Worm (Caenorhabditis elegans) whole organism, young adult: ENCODE results near the gene col-186.

Experiments
- C06A6.2 ChIP-seq: fragments of 200-800 bp; sonication (Bioruptor generic); conservative IDR thresholded peaks from 2 replicates; pipeline ENCODE4 v1.3.6; 2022; ENCODE audit warnings: missing genetic modification characterization, missing compliant biosample characterization
- C17E4.6 ChIP-seq: fragments of 200-800 bp; sonication (Bioruptor generic); IDR thresholded peaks from 2 replicates; pipeline ENCODE4 v1.3.6; 2022; ENCODE audit warnings: missing genetic modification reagents, missing genetic modification characterization, missing compliant biosample characterization
- D2030.7 ChIP-seq: fragments of 200-800 bp; sonication (Bioruptor generic); IDR thresholded peaks from 2 replicates; pipeline ENCODE4 v1.3.6; 2022; ENCODE audit warnings: missing genetic modification reagents, missing genetic modification characterization, missing compliant biosample characterization
- K12H6.12 ChIP-seq: fragments of 200-800 bp; sonication (Bioruptor generic); optimal IDR thresholded peaks from 2 replicates; lab custom pipeline; 2018; ENCODE audit warnings: mild to moderate bottlenecking, missing genetic modification characterization, missing compliant biosample characterization
- T26A5.8 ChIP-seq: sonication (generic microtip); optimal IDR thresholded peaks from 2 replicates; lab custom pipeline; 2016; ENCODE audit warnings: missing genetic modification characterization, missing compliant biosample characterization
- Y53F4B.3 ChIP-seq: fragments of 200-800 bp; sonication (Bioruptor generic); IDR thresholded peaks from 2 replicates; pipeline ENCODE4 v1.3.6; 2022; ENCODE audit warnings: missing genetic modification reagents, missing genetic modification characterization, missing compliant biosample characterization
- Y56A3A.18 ChIP-seq: fragments of 200-800 bp; sonication (Bioruptor generic); IDR thresholded peaks from 2 replicates; pipeline ENCODE4 v1.3.6; 2022; ENCODE audit warnings: missing genetic modification reagents, missing genetic modification characterization, missing compliant biosample characterization
- Y67H2A.10 ChIP-seq: fragments of 200-800 bp; sonication (Bioruptor generic); conservative IDR thresholded peaks from 2 replicates; pipeline ENCODE4 v1.3.6; 2022; ENCODE audit warnings: missing genetic modification reagents, missing genetic modification characterization, missing compliant biosample characterization
- Y79H2A.3 ChIP-seq: fragments of 200-800 bp; sonication (Bioruptor generic); conservative IDR thresholded peaks from 2 replicates; pipeline ENCODE4 v1.3.6; 2022; ENCODE audit warnings: missing genetic modification reagents, missing genetic modification characterization, missing compliant biosample characterization
- Y95B8A.8 ChIP-seq: fragments of 200-800 bp; sonication (Bioruptor generic); IDR thresholded peaks from 2 replicates; pipeline ENCODE4 v1.3.6; 2022; ENCODE audit warnings: missing genetic modification reagents, missing genetic modification characterization, missing compliant biosample characterization
- ZK185.1 ChIP-seq: sonication (generic microtip); optimal IDR thresholded peaks from 2 replicates; lab custom pipeline; 2016; ENCODE audit warnings: mild to moderate bottlenecking, missing genetic modification characterization, missing compliant biosample characterization; ENCODE audit not compliant: poor library complexity, severe bottlenecking
- athp-1 ChIP-seq: sonication (generic microtip); optimal IDR thresholded peaks from 2 replicates; lab custom pipeline; 2017; ENCODE audit warnings: mild to moderate bottlenecking, missing genetic modification characterization, missing compliant biosample characterization
- attf-3 ChIP-seq: fragments of 200-800 bp; sonication (Bioruptor generic); conservative IDR thresholded peaks from 2 replicates; pipeline ENCODE4 v1.3.6; 2022; ENCODE audit warnings: missing genetic modification reagents, missing genetic modification characterization, missing compliant biosample characterization
- bed-1 ChIP-seq: fragments of 200-800 bp; sonication (Bioruptor generic); IDR thresholded peaks from 2 replicates; pipeline ENCODE4 v1.3.6; 2022; ENCODE audit warnings: missing genetic modification reagents, missing genetic modification characterization, missing compliant biosample characterization
- ceh-58 ChIP-seq: fragments of 200-800 bp; sonication (Bioruptor generic); IDR thresholded peaks from 2 replicates; pipeline ENCODE4 v1.3.6; 2022; ENCODE audit warnings: missing genetic modification characterization, missing compliant biosample characterization
- dox-1 ChIP-seq: fragments of 200-800 bp; sonication (Bioruptor generic); IDR thresholded peaks from 2 replicates; pipeline ENCODE4 v1.3.6; 2022; ENCODE audit warnings: missing genetic modification reagents, missing genetic modification characterization, missing compliant biosample characterization
- dpff-1 ChIP-seq: sonication (generic microtip); optimal IDR thresholded peaks from 2 replicates; lab custom pipeline; 2017; ENCODE audit warnings: mild to moderate bottlenecking, missing genetic modification characterization, missing compliant biosample characterization
- egl-18 ChIP-seq: fragments of 200-800 bp; sonication (Bioruptor generic); IDR thresholded peaks from 2 replicates; pipeline ENCODE4 v1.3.6; 2022; ENCODE audit warnings: missing genetic modification reagents, missing genetic modification characterization, missing compliant biosample characterization
- egrh-3 ChIP-seq: fragments of 200-800 bp; sonication (Bioruptor generic); IDR thresholded peaks from 2 replicates; pipeline ENCODE4 v1.3.6; 2022; ENCODE audit warnings: missing genetic modification reagents, missing genetic modification characterization, missing compliant biosample characterization
- fkh-3 ChIP-seq: sonication (generic microtip); optimal IDR thresholded peaks from 2 replicates; lab custom pipeline; 2016; ENCODE audit warnings: mild to moderate bottlenecking, missing genetic modification characterization, missing compliant biosample characterization
- hmg-1.2 ChIP-seq: fragments of 200-800 bp; sonication (Bioruptor generic); IDR thresholded peaks from 2 replicates; pipeline ENCODE4 v1.3.6; 2022; ENCODE audit warnings: missing genetic modification reagents, missing genetic modification characterization, missing compliant biosample characterization
- let-607 ChIP-seq, 2 experiments: fragments of 200-800 bp in 1 of 2; sonication (Bioruptor generic) in 1 of 2; sonication (generic microtip) in 1 of 2; optimal IDR thresholded peaks; 2 replicates each; lab custom pipeline; 2016 to 2018; ENCODE audit warnings: mild to moderate bottlenecking in 2 of 2, missing compliant biosample characterization in 2 of 2, missing genetic modification characterization in 2 of 2, moderate library complexity in 2 of 2, missing genotype in 1 of 2
- lin-35 ChIP-seq, 3 experiments: fragments of 150-350 bp in 2 of 3; sonication (generic microtip) in 1 of 3; optimal IDR thresholded peaks; 2 replicates each; lab custom pipeline; 2014 to 2018; ENCODE audit warnings: missing biosample characterization in 3 of 3, missing genetic modification characterization in 3 of 3, missing genetic modification reagents in 3 of 3
- madf-3 ChIP-seq: fragments of 200-800 bp; sonication (Bioruptor generic); IDR thresholded peaks from 2 replicates; pipeline ENCODE4 v1.3.6; 2022; ENCODE audit warnings: missing genetic modification reagents, missing genetic modification characterization, missing compliant biosample characterization
- mcd-1 ChIP-seq: fragments of 200-800 bp; sonication (Bioruptor generic); IDR thresholded peaks from 2 replicates; pipeline ENCODE4 v1.3.6; 2022; ENCODE audit warnings: missing genetic modification reagents, missing genetic modification characterization, missing compliant biosample characterization
- mes-4 ChIP-seq: sonication (generic microtip); optimal IDR thresholded peaks from 2 replicates; lab custom pipeline; 2016; ENCODE audit warnings: missing genotype, missing genetic modification characterization, missing compliant biosample characterization
- nhr-80 ChIP-seq: sonication (generic microtip); optimal IDR thresholded peaks from 2 replicates; lab custom pipeline; 2016; ENCODE audit warnings: missing genetic modification characterization, missing compliant biosample characterization
- nhr-90 ChIP-seq: sonication (generic microtip); optimal IDR thresholded peaks from 2 replicates; lab custom pipeline; 2016; ENCODE audit warnings: missing genotype, mild to moderate bottlenecking, missing genetic modification characterization, missing compliant biosample characterization
- sea-2 ChIP-seq: fragments of 200-800 bp; sonication (Bioruptor generic); IDR thresholded peaks from 2 replicates; pipeline ENCODE4 v1.3.6; 2022; ENCODE audit warnings: missing genetic modification characterization, missing compliant biosample characterization
- snpc-1.3 ChIP-seq: sonication (generic microtip); optimal IDR thresholded peaks from 2 replicates; lab custom pipeline; 2017; ENCODE audit warnings: missing genetic modification characterization, mild to moderate bottlenecking, missing compliant biosample characterization, antibody characterized with exemption, moderate library complexity, missing genotype, missing genetic modification reagents; ENCODE audit not compliant: insufficient read depth
- snpc-4 ChIP-seq, 5 experiments: fragments of 150-350 bp in 1 of 5; sonication (generic microtip) in 4 of 5; optimal IDR thresholded peaks; 2 replicates each; lab custom pipeline; 2014 to 2018; ENCODE audit warnings: missing genetic modification characterization in 5 of 5, missing biosample characterization in 3 of 5, antibody characterized with exemption in 2 of 5, mild to moderate bottlenecking in 2 of 5, missing compliant biosample characterization in 2 of 5, missing genotype in 2 of 5, moderate library complexity in 2 of 5, missing genetic modification reagents in 1 of 5
- unc-130 ChIP-seq: sonication (generic microtip); optimal IDR thresholded peaks from 2 replicates; lab custom pipeline; 2016; ENCODE audit warnings: missing genetic modification reagents, missing genetic modification characterization, missing compliant biosample characterization
- unc-62 ChIP-seq: fragments of 150-350 bp; optimal IDR thresholded peaks from 2 replicates; lab custom pipeline; 2014; ENCODE audit warnings: missing biosample characterization, missing genetic modification reagents, missing genetic modification characterization
- zfh-2 ChIP-seq: fragments of 200-800 bp; sonication (Bioruptor generic); conservative IDR thresholded peaks from 2 replicates; pipeline ENCODE4 v1.3.6; 2022; ENCODE audit warnings: missing genetic modification reagents, missing genetic modification characterization, missing compliant biosample characterization
- ztf-26 ChIP-seq: sonication (generic microtip); optimal IDR thresholded peaks from 2 replicates; lab custom pipeline; 2017; ENCODE audit warnings: missing genetic modification characterization, missing compliant biosample characterization
- ztf-3 ChIP-seq: fragments of 200-800 bp; sonication (Bioruptor generic); optimal IDR thresholded peaks from 2 replicates; lab custom pipeline; 2018; ENCODE audit warnings: mild to moderate bottlenecking, missing genetic modification characterization, missing compliant biosample characterization

col-186 gene

DNA sequence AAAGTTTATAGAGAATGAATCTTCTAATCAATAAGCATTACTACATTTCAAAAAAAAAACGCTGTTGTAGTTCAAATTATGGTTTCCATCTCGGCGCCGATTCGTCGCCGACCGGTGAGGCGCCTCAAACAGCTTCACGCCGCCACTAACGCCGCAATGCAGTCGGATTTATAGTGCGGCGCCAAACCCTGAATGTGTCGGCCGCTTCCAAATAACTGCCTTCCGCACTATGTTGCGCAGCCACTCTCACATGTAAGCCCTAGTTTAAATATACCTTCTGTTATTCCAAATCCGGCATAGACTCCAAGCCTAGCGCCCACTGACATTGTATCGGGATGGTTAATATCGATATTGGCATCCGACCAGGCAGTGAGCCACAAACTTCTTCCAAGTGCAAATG is 18.4 kb upstream of the col-186 start:
- TF ChIP-seq dpff-1 (no peak), zfh-2 (0 out of 2 replicates have a peak, but pooled peaks have one; percentile 25), fkh-3 (tag; lab: Kevin White, UChicago) (no peak), snpc-4 (GFP tag; optimal IDR thresholded peaks at IDR 0.05; lab: Kevin White, UChicago) (peak; percentile 18), snpc-4 (tag; optimal IDR thresholded peaks at IDR 0.05; lab: Kevin White, UChicago) (peak in 2 of 4 experiments; percentile 63 to 85), unc-130 (GFP tag; lab: Kevin White, UChicago) (no peak)
- TF ChIP-seq, all 124 proteins: peak for 2

DNA sequence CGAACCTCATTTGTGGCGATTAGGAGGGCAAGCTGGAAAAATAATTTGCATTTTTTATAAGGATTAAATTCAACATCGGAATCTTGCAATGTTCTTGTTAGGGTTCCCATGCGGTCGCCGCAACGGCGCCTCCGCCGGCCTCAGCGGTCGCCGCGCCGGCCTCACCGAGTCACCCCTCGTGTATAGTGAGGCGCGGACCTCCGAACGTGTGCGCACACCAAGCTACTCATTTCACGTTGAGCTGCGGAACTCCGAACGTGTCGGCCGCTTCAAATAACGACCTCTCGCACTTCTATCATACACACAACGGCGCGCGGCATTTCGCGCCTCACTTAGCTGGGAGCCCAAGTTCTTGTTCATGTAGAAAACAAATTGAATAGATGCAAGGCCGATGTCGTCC is 13.4 kb upstream of the col-186 start:
- TF ChIP-seq zfh-2: peak; percentile 91
- TF ChIP-seq dox-1 (GFP tag; lab: Robert Waterston, UW): 0 out of 2 replicates have a peak, but pooled peaks have one; percentile 7
- no peak for TF ChIP-seq snpc-4 (GFP tag; optimal IDR thresholded peaks at IDR 0.05; lab: Kevin White, UChicago)
- TF ChIP-seq snpc-4 (tag; optimal IDR thresholded peaks at IDR 0.05; lab: Kevin White, UChicago): peak in 2 of 4 experiments; percentile 61 to 78
- peak; percentile 78; the same call in 1 of the 2 replicates for TF ChIP-seq egrh-3 (GFP tag; lab: Robert Waterston, UW)
- no peak for TF ChIP-seq bed-1 (GFP tag; lab: Robert Waterston, UW)
- no peak for TF ChIP-seq C06A6.2 (GFP tag; lab: Robert Waterston, UW)

DNA sequence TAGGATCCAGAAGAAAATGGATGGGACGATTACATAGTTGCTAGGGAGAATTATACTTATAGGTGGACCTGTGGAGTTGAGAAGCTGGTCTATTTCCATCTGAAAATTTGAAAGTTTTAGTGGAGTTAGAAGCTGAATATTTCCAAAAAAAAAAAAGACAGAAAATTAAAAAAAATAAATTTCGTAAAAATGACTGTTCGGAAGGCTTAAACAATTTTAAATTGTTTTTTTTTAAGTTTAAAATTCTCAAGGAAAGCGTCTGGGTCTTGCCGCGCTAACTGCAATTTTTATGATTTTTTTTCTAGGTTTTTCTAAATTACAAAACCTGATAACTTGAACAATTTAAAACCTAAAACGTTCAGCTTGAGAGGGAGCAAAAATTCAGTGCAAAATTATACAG is 12.1 kb upstream of the col-186 start, which contains the start of gene mrp-3:
TSS of gene mrp-3 (minus strand) at position 101 of the 400 bp plus-strand sequence.
- TF ChIP-seq T26A5.8 (tag; lab: Kevin White, UChicago) (no peak), C17E4.6 (no peak), ztf-26 (tag; lab: Kevin White, UChicago) (no peak), mes-4 (tag; lab: Kevin White, UChicago) (no peak), K12H6.12 (tag; lab: Kevin White, UChicago) (no peak), ceh-58 (GFP tag; lab: Robert Waterston, UW) (no peak), D2030.7 (no peak), Y56A3A.18 (GFP tag; lab: Robert Waterston, UW) (no peak), lin-35 (GFP tag; optimal IDR thresholded peaks at IDR 0.05; lab: Kevin White, UChicago) (no peak), hmg-1.2 (GFP tag; lab: Robert Waterston, UW) (no peak), madf-3 (GFP tag; lab: Robert Waterston, UW) (no peak), mcd-1 (GFP tag; lab: Robert Waterston, UW) (no peak), attf-3 (GFP tag; lab: Robert Waterston, UW) (no peak), ztf-3 (GFP tag; lab: Kevin White, UChicago) (no peak), egl-18 (no peak), Y79H2A.3 (no peak), sea-2 (GFP tag; lab: Robert Waterston, UW) (no peak), athp-1 (tag; lab: Kevin White, UChicago) (no peak)

DNA sequence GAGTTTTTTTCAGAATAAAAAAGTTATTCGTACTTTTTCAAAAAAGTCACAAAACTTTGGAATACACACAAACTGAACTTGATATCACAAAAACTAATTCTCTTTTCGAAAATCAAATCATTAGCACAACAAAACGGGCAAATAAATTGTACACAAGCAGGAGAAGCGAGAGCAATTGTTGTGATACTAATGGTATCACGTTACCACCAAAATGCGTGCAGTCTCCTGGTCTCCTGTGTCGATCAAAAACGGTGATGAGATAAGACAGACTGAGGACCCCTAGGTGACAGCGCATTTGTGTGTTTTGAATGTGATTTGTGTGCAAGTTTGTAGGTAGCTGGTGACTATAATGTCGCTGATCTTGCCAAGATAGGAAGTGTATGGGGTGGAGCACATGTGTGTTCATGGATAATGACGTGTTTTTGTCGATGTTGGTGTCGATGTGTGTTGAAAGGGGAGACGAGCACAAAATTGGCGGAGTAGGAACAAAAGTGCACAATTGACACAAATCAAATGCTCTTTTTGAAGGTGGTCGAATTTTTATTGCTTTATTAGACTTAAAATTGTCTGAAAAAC is 11.4 kb upstream of the col-186 start:
- TF ChIP-seq snpc-1.3 (tag; lab: Kevin White, UChicago): no peak
- TF ChIP-seq nhr-80 (tag; lab: Kevin White, UChicago): peak; percentile 95
- 0 out of 2 replicates have a peak, but pooled peaks have one; percentile 31 for TF ChIP-seq Y95B8A.8 (GFP tag; lab: Robert Waterston, UW)
- no peak for TF ChIP-seq Y53F4B.3
- TF ChIP-seq ZK185.1 (tag; lab: Kevin White, UChicago): peak; percentile 22
- TF ChIP-seq nhr-90 (tag; lab: Kevin White, UChicago): peak; percentile 7
- no peak for TF ChIP-seq Y67H2A.10 (GFP tag; lab: Robert Waterston, UW)
- peak; percentile 28 to 39 for TF ChIP-seq let-607 (tag; optimal IDR thresholded peaks at IDR 0.05; lab: Kevin White, UChicago)
- peak; percentile 2 for TF ChIP-seq unc-62 (GFP tag; lab: Kevin White, UChicago)
- no peak for TF ChIP-seq snpc-4 (GFP tag; optimal IDR thresholded peaks at IDR 0.05; lab: Kevin White, UChicago)
- TF ChIP-seq snpc-4 (tag; optimal IDR thresholded peaks at IDR 0.05; lab: Kevin White, UChicago): peak in 1 of 4 experiments; percentile 1
